Comparison of ENCODE assay signal across 8 worm cellular contexts in genomic region chrII:5047279-5047678, ce11.
TF ChIP-seq lines count a peak whose summit lies in the region.

No protein-coding gene starts in this region.

TF ChIP-seq in whole organism, L1 larva, 84 proteins besides CTCF, POLR2A, EP300 and RAD21 (continues in another document):
- no peak for TF ChIP-seq lin-13 (GFP tag; optimal IDR thresholded peaks at IDR 0.05; lab: Kevin White, UChicago)
- TF ChIP-seq efl-1 (optimal IDR thresholded peaks at IDR 0.05; lab: Kevin White, UChicago), result peak; percentile 16 to 51
- TF ChIP-seq efl-1 (GFP tag; optimal IDR thresholded peaks at IDR 0.05 in 1 of 2; lab: Kevin White, UChicago), result peak; percentile 10 to 86
- TF ChIP-seq snu-23 (GFP tag; optimal IDR thresholded peaks at IDR 0.05; lab: Kevin White, UChicago), result peak; percentile 37
- no peak for TF ChIP-seq unc-130 (tag; optimal IDR thresholded peaks at IDR 0.05; lab: Kevin White, UChicago)
- TF ChIP-seq lin-39 (tag; optimal IDR thresholded peaks at IDR 0.05; lab: Kevin White, UChicago), result no peak
- TF ChIP-seq ceh-90 (tag; optimal IDR thresholded peaks at IDR 0.05; lab: Kevin White, UChicago), result no peak
- no peak for TF ChIP-seq lin-15B (tag; optimal IDR thresholded peaks at IDR 0.05; lab: Kevin White, UChicago)
- TF ChIP-seq ztf-11 (tag; optimal IDR thresholded peaks at IDR 0.05; lab: Kevin White, UChicago), result no peak
- TF ChIP-seq lin-35 (GFP tag; optimal IDR thresholded peaks at IDR 0.05; lab: Kevin White, UChicago), result peak; percentile 12 to 14
- no peak for TF ChIP-seq ztf-4 (tag; optimal IDR thresholded peaks at IDR 0.05; lab: Kevin White, UChicago)
- no peak for TF ChIP-seq aly-2 (tag; optimal IDR thresholded peaks at IDR 0.05; lab: Kevin White, UChicago)

TF ChIP-seq in whole organism, L2 larva, 48 proteins besides CTCF, POLR2A, EP300 and RAD21:
- TF ChIP-seq crh-2 (tag; optimal IDR thresholded peaks at IDR 0.05; lab: Kevin White, UChicago) (no peak), C34F6.9 (tag; optimal IDR thresholded peaks at IDR 0.05; lab: Kevin White, UChicago) (peak; percentile 20), mab-5 (tag; optimal IDR thresholded peaks at IDR 0.05; lab: Kevin White, UChicago) (no peak), blmp-1 (tag; optimal IDR thresholded peaks at IDR 0.05; lab: Kevin White, UChicago; ENCODE audit: insufficient read depth) (peak; percentile 10), fos-1 (tag; optimal IDR thresholded peaks at IDR 0.05; lab: Kevin White, UChicago) (no peak), sma-3 (GFP tag; optimal IDR thresholded peaks at IDR 0.05; lab: Kevin White, UChicago) (no peak), ztf-1 (GFP tag; conservative IDR thresholded peaks at IDR 0.05; lab: Robert Waterston, UW) (no peak), nhr-129 (tag; optimal IDR thresholded peaks at IDR 0.05; lab: Kevin White, UChicago) (peak; percentile 41), lin-13 (GFP tag; optimal IDR thresholded peaks at IDR 0.05; lab: Kevin White, UChicago) (no peak), unc-39 (tag; optimal IDR thresholded peaks at IDR 0.05; lab: Kevin White, UChicago) (no peak), snpc-4 (tag; optimal IDR thresholded peaks at IDR 0.05; lab: Kevin White, UChicago) (no peak)

TF ChIP-seq in whole organism, L3 larva, 47 proteins besides CTCF, POLR2A, EP300 and RAD21:
- peak; percentile 4 for TF ChIP-seq nfya-1 (tag; optimal IDR thresholded peaks at IDR 0.05; lab: Kevin White, UChicago; ENCODE audit: insufficient read depth)
- TF ChIP-seq ceh-9 (tag; optimal IDR thresholded peaks at IDR 0.05; lab: Kevin White, UChicago), result no peak
- TF ChIP-seq pha-4 (tag; optimal IDR thresholded peaks at IDR 0.05; lab: Kevin White, UChicago), result peak; percentile 37
- no peak for TF ChIP-seq lin-15B (tag; optimal IDR thresholded peaks at IDR 0.05; lab: Kevin White, UChicago)
- peak; percentile 13 for TF ChIP-seq egl-5 (tag; optimal IDR thresholded peaks at IDR 0.05; lab: Kevin White, UChicago)
- TF ChIP-seq nhr-23 (tag; optimal IDR thresholded peaks at IDR 0.05; lab: Kevin White, UChicago), result peak; percentile 36
- TF ChIP-seq nhr-25 (tag; optimal IDR thresholded peaks at IDR 0.05; lab: Kevin White, UChicago), result peak; percentile 37

TF ChIP-seq in whole organism, L4 larva, 104 proteins besides CTCF, POLR2A, EP300 and RAD21 (continues in another document):
- TF ChIP-seq nhr-10 (tag; optimal IDR thresholded peaks at IDR 0.05; lab: Kevin White, UChicago), result no peak
- TF ChIP-seq unc-62 (GFP tag; optimal IDR thresholded peaks at IDR 0.05 in 1 of 2; lab: Kevin White, UChicago), result no peak
- no peak for TF ChIP-seq unc-62 (tag; optimal IDR thresholded peaks at IDR 0.05; lab: Kevin White, UChicago)
- TF ChIP-seq Y75B8A.6 (GFP tag; IDR thresholded peaks at IDR 0.05; lab: Robert Waterston, UW), result no peak
- TF ChIP-seq spr-3 (GFP tag; optimal IDR thresholded peaks at IDR 0.05; lab: Kevin White, UChicago), result no peak
- no peak for TF ChIP-seq lin-38 (GFP tag; IDR thresholded peaks at IDR 0.05; lab: Robert Waterston, UW)
- TF ChIP-seq daf-12 (tag; optimal IDR thresholded peaks at IDR 0.05; lab: Kevin White, UChicago), result no peak
- no peak for TF ChIP-seq duxl-1 (tag; optimal IDR thresholded peaks at IDR 0.05; lab: Kevin White, UChicago; ENCODE audit: poor library complexity)
- TF ChIP-seq vab-7 (GFP tag; IDR thresholded peaks at IDR 0.05; lab: Robert Waterston, UW), result no peak
- peak; percentile 34 to 63 for TF ChIP-seq mdl-1 (tag; optimal IDR thresholded peaks at IDR 0.05; lab: Kevin White, UChicago)
- TF ChIP-seq unc-130 (GFP tag; optimal IDR thresholded peaks at IDR 0.05; lab: Kevin White, UChicago), result no peak
- no peak for TF ChIP-seq madf-9 (GFP tag; conservative IDR thresholded peaks at IDR 0.05; lab: Robert Waterston, UW)
- TF ChIP-seq Y48G9A.11 (GFP tag; IDR thresholded peaks at IDR 0.05; lab: Robert Waterston, UW), result no peak
- no peak for TF ChIP-seq ZK337.2 (GFP tag; IDR thresholded peaks at IDR 0.05; lab: Robert Waterston, UW)

TF ChIP-seq in whole organism, late embryonic, 69 proteins besides CTCF, POLR2A, EP300 and RAD21:
- TF ChIP-seq pax-1 (tag; optimal IDR thresholded peaks at IDR 0.05; lab: Kevin White, UChicago) (no peak), elt-2 (tag; optimal IDR thresholded peaks at IDR 0.05; lab: Kevin White, UChicago) (peak; percentile 74), C08G9.2 (tag; optimal IDR thresholded peaks at IDR 0.05; lab: Kevin White, UChicago) (no peak), nfya-1 (tag; optimal IDR thresholded peaks at IDR 0.05; lab: Kevin White, UChicago) (peak; percentile 24)

TF ChIP-seq in whole organism, midembryonic, 9 proteins besides CTCF, POLR2A, EP300 and RAD21:
- TF ChIP-seq med-1 (GFP tag; optimal IDR thresholded peaks at IDR 0.05; lab: Kevin White, UChicago; ENCODE audit: insufficient read depth), result no peak
- TF ChIP-seq cog-1 (tag; optimal IDR thresholded peaks at IDR 0.05; lab: Kevin White, UChicago), result peak; percentile 7
- TF ChIP-seq ztf-23 (GFP tag; IDR thresholded peaks at IDR 0.05; lab: Robert Waterston, UW), result no peak

TF ChIP-seq in whole organism, mixed stage, embryonic, 35 proteins besides CTCF, POLR2A, EP300 and RAD21 (continues in another document):
- TF ChIP-seq zip-8 (tag; optimal IDR thresholded peaks at IDR 0.05; lab: Kevin White, UChicago) (no peak), ces-1 (GFP tag; optimal IDR thresholded peaks at IDR 0.05; lab: Kevin White, UChicago) (no peak), sptf-1 (tag; optimal IDR thresholded peaks at IDR 0.05; lab: Kevin White, UChicago) (no peak), lsy-2 (tag; optimal IDR thresholded peaks at IDR 0.05; lab: Kevin White, UChicago) (peak; percentile 22), sem-2 (GFP tag; optimal IDR thresholded peaks at IDR 0.05; lab: Kevin White, UChicago) (no peak), nhr-12 (tag; optimal IDR thresholded peaks at IDR 0.05; lab: Kevin White, UChicago) (no peak), ceh-43 (GFP tag; optimal IDR thresholded peaks at IDR 0.05; lab: Kevin White, UChicago) (no peak), tbx-8 (GFP tag; optimal IDR thresholded peaks at IDR 0.05; lab: Kevin White, UChicago) (no peak), lin-32 (GFP tag; optimal IDR thresholded peaks at IDR 0.05; lab: Kevin White, UChicago) (peak; percentile 33), ceh-39 (tag; optimal IDR thresholded peaks at IDR 0.05; lab: Kevin White, UChicago) (no peak), unc-120 (tag; optimal IDR thresholded peaks at IDR 0.05; lab: Kevin White, UChicago; ENCODE audit: poor library complexity, severe bottlenecking) (no peak), cnd-1 (tag; optimal IDR thresholded peaks at IDR 0.05; lab: Kevin White, UChicago) (no peak), elt-1 (tag; optimal IDR thresholded peaks at IDR 0.05; lab: Kevin White, UChicago; ENCODE audit: borderline replicate concordance, insufficient read depth) (no peak), nhr-76 (tag; optimal IDR thresholded peaks at IDR 0.05; lab: Kevin White, UChicago) (no peak), mep-1 (tag; optimal IDR thresholded peaks at IDR 0.05; lab: Kevin White, UChicago) (no peak), mls-2 (tag; optimal IDR thresholded peaks at IDR 0.05; lab: Kevin White, UChicago) (no peak), unc-39 (tag; optimal IDR thresholded peaks at IDR 0.05; lab: Kevin White, UChicago) (no peak), unc-62 (GFP tag; optimal IDR thresholded peaks at IDR 0.05; lab: Kevin White, UChicago) (peak; percentile 6), drap-1 (GFP tag; optimal IDR thresholded peaks at IDR 0.05; lab: Kevin White, UChicago) (no peak), ztf-11 (tag; optimal IDR thresholded peaks at IDR 0.05; lab: Kevin White, UChicago) (no peak), mab-5 (tag; optimal IDR thresholded peaks at IDR 0.05; lab: Kevin White, UChicago) (no peak), blmp-1 (tag; optimal IDR thresholded peaks at IDR 0.05; lab: Kevin White, UChicago) (no peak), nhr-28 (tag; optimal IDR thresholded peaks at IDR 0.05; lab: Kevin White, UChicago) (no peak), hlh-1 (tag; optimal IDR thresholded peaks at IDR 0.05; lab: Kevin White, UChicago) (no peak)

TF ChIP-seq in whole organism, young adult, 124 proteins besides CTCF, POLR2A, EP300 and RAD21:
- TF ChIP-seq mxl-1 (tag; optimal IDR thresholded peaks at IDR 0.05; lab: Kevin White, UChicago) (no peak), lag-1 (GFP tag; IDR thresholded peaks at IDR 0.05; lab: Robert Waterston, UW) (no peak), hmg-1.2 (GFP tag; IDR thresholded peaks at IDR 0.05; lab: Robert Waterston, UW) (peak; percentile 70; the same call in 1 of the 2 replicates), K11D2.4 (GFP tag; IDR thresholded peaks at IDR 0.05; lab: Robert Waterston, UW) (no peak), egrh-3 (GFP tag; IDR thresholded peaks at IDR 0.05; lab: Robert Waterston, UW) (no peak), dox-1 (GFP tag; IDR thresholded peaks at IDR 0.05; lab: Robert Waterston, UW) (no peak), cebp-1 (GFP tag; IDR thresholded peaks at IDR 0.05; lab: Robert Waterston, UW) (no peak), cebp-1 (tag; optimal IDR thresholded peaks at IDR 0.05; lab: Kevin White, UChicago) (peak; percentile 19), ama-1 (optimal IDR thresholded peaks at IDR 0.05; lab: Kevin White, UChicago) (no peak), ama-1 (GFP tag; optimal IDR thresholded peaks at IDR 0.05; lab: Kevin White, UChicago) (no peak), hlh-12 (tag; optimal IDR thresholded peaks at IDR 0.05; lab: Kevin White, UChicago) (no peak), ceh-79 (tag; optimal IDR thresholded peaks at IDR 0.05; lab: Kevin White, UChicago) (no peak), let-526 (GFP tag; IDR thresholded peaks at IDR 0.05; lab: Robert Waterston, UW) (no peak), ztf-22 (GFP tag; optimal IDR thresholded peaks at IDR 0.05; lab: Kevin White, UChicago) (no peak), unc-130 (GFP tag; optimal IDR thresholded peaks at IDR 0.05; lab: Kevin White, UChicago) (no peak), rec-8 (tag; optimal IDR thresholded peaks at IDR 0.05; lab: Kevin White, UChicago) (no peak), C17E4.6 (GFP tag; IDR thresholded peaks at IDR 0.05; lab: Robert Waterston, UW) (no peak)
